Worm (Caenorhabditis elegans): ENCODE results near the gene sri-43.
"Not testable (repeated sequence)": the region's sequence is repeated elsewhere in the genome, so short reads cannot be mapped to it uniquely, and the experiment has no call there.

sri-43 gene

DNA sequence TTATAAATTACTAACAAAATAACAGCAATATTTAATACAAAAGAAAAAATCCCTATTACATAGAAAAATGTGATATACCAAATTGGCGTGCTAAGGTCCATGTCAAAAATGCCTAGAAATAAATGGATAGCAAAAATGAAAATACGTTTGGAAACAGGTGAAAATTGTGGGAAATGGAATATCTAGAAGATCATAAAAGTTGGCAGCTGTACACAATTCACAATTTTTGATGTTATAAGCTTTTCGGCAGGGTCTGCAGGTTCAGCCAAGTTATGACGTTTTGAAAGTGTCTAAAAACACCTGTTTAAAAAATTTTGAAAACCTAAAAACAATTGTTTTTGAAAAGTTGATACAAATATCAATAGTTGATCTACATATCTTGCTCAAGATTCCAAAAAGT lies 1.6 kb downstream of the sri-43 start, which contains the start of gene sri-42:
Gene sri-42 (minus strand): TSS at position 101 of the 400 bp plus-strand sequence.
- not testable (repeated sequence) for TF ChIP-seq sea-2 (GFP tag; optimal IDR thresholded peaks at IDR 0.05); fkh-10 (GFP tag; optimal IDR thresholded peaks at IDR 0.05); tbx-2 (tag; optimal IDR thresholded peaks at IDR 0.05)

DNA sequence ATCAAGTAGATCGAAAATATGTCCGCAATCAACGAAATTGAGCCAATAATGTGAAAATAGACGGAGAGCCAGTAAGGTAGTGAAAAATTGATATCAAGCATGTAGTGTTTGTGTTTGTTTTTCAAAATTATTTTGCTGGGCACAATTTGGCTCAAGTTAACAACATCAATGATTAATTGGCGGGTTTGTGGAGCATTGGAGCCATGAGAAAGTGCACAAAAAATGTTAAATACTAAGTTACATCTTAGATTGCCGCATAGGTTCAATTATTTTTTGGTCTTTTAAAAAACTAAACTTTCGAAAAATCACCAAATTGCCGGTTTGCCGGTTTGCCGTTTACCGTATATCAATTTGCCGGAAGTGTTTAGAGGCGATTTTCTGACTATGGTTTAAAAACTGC lies 6.6 kb downstream of the sri-43 start, which contains the start of gene sri-54:
Gene sri-54 (minus strand): TSS at position 101 of the 400 bp plus-strand sequence.
- no peak for TF ChIP-seq ceh-9 (tag; optimal IDR thresholded peaks at IDR 0.05)
- TF ChIP-seq eor-1 (tag; optimal IDR thresholded peaks at IDR 0.05), result no peak
- TF ChIP-seq lsy-12 (tag; optimal IDR thresholded peaks at IDR 0.05), result no peak
- no peak for TF ChIP-seq elt-1 (tag; optimal IDR thresholded peaks at IDR 0.05)
- TF ChIP-seq jun-1 (tag; optimal IDR thresholded peaks at IDR 0.05), result no peak
- no peak for TF ChIP-seq ZK546.5 (tag; optimal IDR thresholded peaks at IDR 0.05)
- TF ChIP-seq pqm-1 (tag; optimal IDR thresholded peaks at IDR 0.05), result no peak
- no peak for TF ChIP-seq fkh-2 (tag; optimal IDR thresholded peaks at IDR 0.05)
- TF ChIP-seq tbx-2 (tag; optimal IDR thresholded peaks at IDR 0.05), result no peak
- TF ChIP-seq mml-1 (tag; optimal IDR thresholded peaks at IDR 0.05), result no peak
- no peak for TF ChIP-seq ztf-11 (tag; optimal IDR thresholded peaks at IDR 0.05)
- no peak for TF ChIP-seq ceh-16 (tag; optimal IDR thresholded peaks at IDR 0.05)
- no peak for TF ChIP-seq elt-3 (tag; optimal IDR thresholded peaks at IDR 0.05)
- no peak for TF ChIP-seq nhr-28 (tag; optimal IDR thresholded peaks at IDR 0.05)
- no peak for TF ChIP-seq nhr-25 (tag; optimal IDR thresholded peaks at IDR 0.05)
- TF ChIP-seq ceh-28 (tag; optimal IDR thresholded peaks at IDR 0.05), result no peak
- TF ChIP-seq egl-5 (tag; optimal IDR thresholded peaks at IDR 0.05), result no peak

DNA sequence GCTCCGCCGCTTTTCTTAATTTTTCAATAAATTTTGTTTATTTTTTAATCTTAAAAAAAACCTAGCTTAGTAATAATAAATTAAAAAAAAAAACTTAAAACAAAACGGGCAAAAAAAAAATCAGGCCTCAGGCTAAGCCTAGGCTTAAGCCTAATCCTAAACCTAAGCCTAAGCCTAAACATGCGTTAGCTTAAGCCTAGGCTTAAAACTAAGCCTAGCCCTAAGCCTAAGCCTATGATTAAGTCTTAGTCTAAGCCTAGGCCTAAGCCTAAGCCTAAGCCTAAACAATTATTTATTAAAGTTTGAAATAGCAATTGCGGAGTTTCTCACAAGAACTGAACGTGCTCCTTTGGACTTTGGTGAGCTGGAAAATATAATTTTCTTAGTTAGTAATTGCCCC lies 9.2 kb downstream of the sri-43 start:
- TF ChIP-seq nhr-77 (tag; optimal IDR thresholded peaks at IDR 0.05) (no peak), fkh-10 (GFP tag; optimal IDR thresholded peaks at IDR 0.05) (no peak), R02D3.7 (tag; optimal IDR thresholded peaks at IDR 0.05) (no peak), tbx-2 (tag; optimal IDR thresholded peaks at IDR 0.05) (no peak), hmg-11 (tag; optimal IDR thresholded peaks at IDR 0.05) (no peak), nhr-67 (tag; optimal IDR thresholded peaks at IDR 0.05) (no peak), lin-39 (tag; optimal IDR thresholded peaks at IDR 0.05) (no peak), nhr-12 (tag; optimal IDR thresholded peaks at IDR 0.05) (no peak), ztf-4 (tag; optimal IDR thresholded peaks at IDR 0.05) (no peak), pqm-1 (tag; optimal IDR thresholded peaks at IDR 0.05) (no peak)

DNA sequence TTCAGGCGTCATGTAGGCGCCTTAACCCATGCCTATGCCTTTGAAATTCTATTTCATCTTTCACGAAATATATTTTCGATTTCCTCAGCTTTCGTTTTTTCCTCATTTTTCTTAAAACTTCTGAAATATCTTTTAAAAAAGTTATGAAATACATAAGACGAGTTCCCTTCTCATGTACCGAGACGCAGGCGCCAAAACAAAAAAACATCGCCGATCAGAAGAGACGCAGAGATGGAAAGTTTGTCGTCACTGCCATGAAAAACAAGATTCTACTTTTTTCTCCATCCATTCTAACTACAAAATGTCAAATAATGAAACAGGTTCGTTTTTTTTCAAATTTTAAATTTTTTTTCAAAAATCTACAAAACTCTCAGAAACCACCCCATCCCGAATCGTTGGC lies 15.4 kb downstream of the sri-43 start, which contains the start of gene chil-24:
Gene chil-24 (plus strand): TSS at position 156 of the 400 bp plus-strand sequence.
- TF ChIP-seq lin-15B (tag; optimal IDR thresholded peaks at IDR 0.05), result no peak
- TF ChIP-seq zag-1 (tag; optimal IDR thresholded peaks at IDR 0.05), result no peak
- peak; percentile 28 for TF ChIP-seq nhr-25 (tag; optimal IDR thresholded peaks at IDR 0.05)
- peak; percentile 22 for TF ChIP-seq nhr-23 (tag; optimal IDR thresholded peaks at IDR 0.05)
- TF ChIP-seq fkh-10 (GFP tag; optimal IDR thresholded peaks at IDR 0.05), result no peak
- TF ChIP-seq pha-4 (tag; optimal IDR thresholded peaks at IDR 0.05), result peak; percentile 53

DNA sequence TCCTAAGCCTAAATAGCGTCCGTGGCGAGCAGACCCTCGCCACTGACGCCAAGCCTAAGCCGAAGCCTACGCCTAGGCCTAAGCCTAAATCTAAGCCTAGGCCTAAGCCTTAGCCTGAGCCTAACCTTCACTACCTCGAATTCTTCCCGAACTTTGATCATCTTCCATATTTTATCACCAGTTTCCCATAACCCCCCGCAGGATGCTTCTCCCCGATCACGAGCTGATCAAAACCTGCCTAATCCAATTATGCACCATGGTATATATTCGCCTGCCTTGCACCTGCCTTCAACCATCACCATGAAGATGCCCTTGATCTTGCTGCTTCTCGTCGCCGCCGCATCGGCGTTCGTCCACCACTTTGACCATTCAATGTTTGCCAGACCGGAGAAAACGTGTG lies 17.7 kb downstream of the sri-43 start, which contains the start of gene ins-31:
Gene ins-31 (plus strand): TSS at position 301 of the 400 bp plus-strand sequence.
- TF ChIP-seq nhr-237, nhr-25, jun-1 (tag; optimal IDR thresholded peaks at IDR 0.05): not testable (repeated sequence)

DNA sequence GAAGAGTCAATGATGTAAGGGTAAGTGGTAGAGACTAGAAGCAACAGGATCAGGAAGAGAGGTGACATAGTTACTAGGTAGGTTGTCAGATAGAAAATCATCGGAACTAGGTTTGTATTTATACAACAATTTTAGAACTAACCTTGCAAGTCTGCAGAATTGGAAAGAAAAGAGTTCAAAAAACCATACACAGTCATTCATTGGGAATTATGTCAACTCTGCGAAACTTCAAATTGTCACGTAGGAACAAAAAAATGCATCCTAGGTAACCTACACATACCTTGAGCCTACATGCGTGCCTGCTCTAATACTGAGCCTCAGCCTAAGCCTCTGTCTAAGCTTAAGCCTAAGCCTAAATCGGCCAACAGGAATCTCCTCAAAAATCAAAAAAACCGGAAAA lies 18.1 kb downstream of the sri-43 start, which contains the start of gene ins-19:
Gene ins-19 (minus strand): TSS at position 101 of the 400 bp plus-strand sequence.
- no peak for TF ChIP-seq daf-12 (tag; optimal IDR thresholded peaks at IDR 0.05)
- no peak for TF ChIP-seq pha-4 (tag; optimal IDR thresholded peaks at IDR 0.05)
- TF ChIP-seq nhr-77 (tag; optimal IDR thresholded peaks at IDR 0.05), result no peak
- no peak for TF ChIP-seq tbx-2 (tag; optimal IDR thresholded peaks at IDR 0.05)
- TF ChIP-seq nhr-11 (tag; optimal IDR thresholded peaks at IDR 0.05), result no peak
- no peak for TF ChIP-seq fkh-2 (tag; optimal IDR thresholded peaks at IDR 0.05)
- TF ChIP-seq nhr-28 (tag; optimal IDR thresholded peaks at IDR 0.05), result no peak
- no peak for TF ChIP-seq elt-2 (tag; optimal IDR thresholded peaks at IDR 0.05)
- no peak for TF ChIP-seq ceh-9 (tag; optimal IDR thresholded peaks at IDR 0.05)
- no peak for TF ChIP-seq hmg-11 (tag; optimal IDR thresholded peaks at IDR 0.05)
- TF ChIP-seq lin-15B (tag; optimal IDR thresholded peaks at IDR 0.05), result no peak
- no peak for TF ChIP-seq fos-1 (tag; optimal IDR thresholded peaks at IDR 0.05)
- TF ChIP-seq nhr-237 (tag; optimal IDR thresholded peaks at IDR 0.05), result no peak
- no peak for TF ChIP-seq ceh-28 (tag; optimal IDR thresholded peaks at IDR 0.05)
- no peak for TF ChIP-seq nhr-67 (tag; optimal IDR thresholded peaks at IDR 0.05)
- no peak for TF ChIP-seq snpc-4 (tag; optimal IDR thresholded peaks at IDR 0.05)
- TF ChIP-seq ama-1 (optimal IDR thresholded peaks at IDR 0.05), result no peak
- TF ChIP-seq egl-5 (tag; optimal IDR thresholded peaks at IDR 0.05), result no peak
- TF ChIP-seq lin-39 (tag; optimal IDR thresholded peaks at IDR 0.05), result no peak
- TF ChIP-seq ZK546.5 (tag; optimal IDR thresholded peaks at IDR 0.05), result no peak

Measured in whole organism, L3 larva.